Fruit fly (Drosophila melanogaster): ENCODE measurements around the gene rut.

The rut gene

DNA sequence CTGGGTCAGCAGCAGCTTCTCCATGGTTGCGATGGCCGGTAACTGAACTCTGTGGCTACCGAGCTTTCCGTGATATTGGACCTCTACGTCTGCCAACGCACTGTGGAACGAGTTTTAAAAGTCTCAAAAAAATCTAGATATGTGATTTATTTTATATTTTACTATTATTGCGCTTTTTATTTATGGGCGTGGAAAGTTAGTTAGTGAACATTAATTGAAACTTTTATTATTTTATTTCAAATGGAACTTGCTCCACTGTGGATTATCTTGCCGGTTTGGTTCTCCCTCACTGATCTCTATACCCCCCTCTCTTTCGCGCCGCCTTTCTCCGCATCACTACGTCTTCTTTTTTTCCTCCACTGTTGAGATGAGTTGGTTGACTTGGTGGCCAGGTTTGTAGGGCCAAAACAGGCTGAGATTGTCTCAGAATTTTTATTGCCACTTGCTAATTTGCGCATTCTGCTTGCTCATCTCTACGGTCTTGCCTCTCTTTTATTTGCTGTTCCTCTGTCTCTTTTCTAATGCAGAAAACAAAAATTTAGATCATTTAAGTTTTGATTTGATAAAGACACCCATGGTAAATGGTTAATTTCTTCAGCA, 23.0 kb upstream of the rut start, which contains the start of gene CG9522 (continued):
- peak; percentile 70 for TF ChIP-seq CG7368 (GFP tag; optimal IDR thresholded peaks at IDR 0.05)
- TF ChIP-seq fkh (GFP tag; optimal IDR thresholded peaks at IDR 0.05): no peak
- no peak for TF ChIP-seq Eip93F (GFP tag; optimal IDR thresholded peaks at IDR 0.05)
- TF ChIP-seq Hr39 (GFP tag; optimal IDR thresholded peaks at IDR 0.05): peak; percentile 65
- peak; percentile 80 for TF ChIP-seq CG34406 (GFP tag; optimal IDR thresholded peaks at IDR 0.05)
- peak; percentile 66 for TF ChIP-seq CG11294 (GFP tag; IDR thresholded peaks at IDR 0.05)
- TF ChIP-seq svp (GFP tag): peak; percentile 85
- peak; percentile 52 to 85 for TF ChIP-seq salr (GFP tag; optimal IDR thresholded peaks at IDR 0.05)
- TF ChIP-seq Lpt (GFP tag; optimal IDR thresholded peaks at IDR 0.05): peak; percentile 87
- TF ChIP-seq CG10631 (GFP tag; optimal IDR thresholded peaks at IDR 0.05): peak; percentile 90
- peak; percentile 83 for TF ChIP-seq CG4318 (GFP tag; optimal IDR thresholded peaks at IDR 0.05)
- TF ChIP-seq cyc (GFP tag; optimal IDR thresholded peaks at IDR 0.05): peak; percentile 76
- TF ChIP-seq CG15336 (GFP tag; IDR thresholded peaks at IDR 0.05): peak; percentile 92
- peak; percentile 79 for TF ChIP-seq Sox102F (GFP tag; optimal IDR thresholded peaks at IDR 0.05)
- TF ChIP-seq CG6276 (GFP tag; optimal IDR thresholded peaks at IDR 0.05): peak; percentile 89
- TF ChIP-seq fd85E (GFP tag; optimal IDR thresholded peaks at IDR 0.05): peak; percentile 11
- TF ChIP-seq CG11762 (GFP tag; optimal IDR thresholded peaks at IDR 0.05; ENCODE audit: insufficient read depth): peak; percentile 85
- TF ChIP-seq acj6 (GFP tag; optimal IDR thresholded peaks at IDR 0.05): peak; percentile 89

DNA sequence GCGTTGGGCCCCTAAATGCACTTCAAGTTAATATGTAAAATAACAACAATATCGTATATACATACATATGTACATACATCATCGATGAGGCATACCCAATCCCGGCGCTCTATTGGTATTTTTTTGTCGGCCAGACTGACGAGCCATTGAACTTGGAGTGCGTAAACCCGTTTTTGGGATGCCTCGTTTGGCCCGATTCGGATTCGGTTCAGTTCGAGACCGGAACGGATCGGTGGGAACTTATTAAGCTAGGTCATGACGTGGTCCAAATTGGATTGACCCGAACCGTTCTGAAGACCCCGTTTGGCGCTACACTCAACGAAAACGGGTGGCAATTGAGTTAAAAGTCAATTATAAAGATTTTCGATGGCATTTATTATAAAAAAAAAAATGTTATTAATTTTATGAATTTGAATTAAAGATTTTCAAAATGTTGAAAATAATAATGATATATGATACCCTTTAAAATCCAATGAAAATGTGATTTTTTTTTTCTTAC, 20.3 kb upstream of the rut start:
- TF ChIP-seq topi (GFP tag; optimal IDR thresholded peaks at IDR 0.05): peak; percentile 11
- TF ChIP-seq CG34406 (GFP tag; optimal IDR thresholded peaks at IDR 0.05): peak; percentile 20
- no peak for TF ChIP-seq CG10631 (GFP tag; optimal IDR thresholded peaks at IDR 0.05)
- peak; percentile 22 for TF ChIP-seq Sox102F (GFP tag; optimal IDR thresholded peaks at IDR 0.05)
- no peak for TF ChIP-seq Smox (GFP tag; optimal IDR thresholded peaks at IDR 0.05)
- no peak for TF ChIP-seq CG4318 (GFP tag; optimal IDR thresholded peaks at IDR 0.05)
- TF ChIP-seq CG31627 (GFP tag; optimal IDR thresholded peaks at IDR 0.05): no peak
- peak; percentile 56 for TF ChIP-seq svp (GFP tag)
- no peak for TF ChIP-seq Met (GFP tag; optimal IDR thresholded peaks at IDR 0.05)
- no peak for TF ChIP-seq CG11902 (GFP tag; optimal IDR thresholded peaks at IDR 0.05)
- TF ChIP-seq Eip75B (GFP tag; optimal IDR thresholded peaks at IDR 0.05): peak; percentile 29
- peak; percentile 18 for TF ChIP-seq esn (GFP tag; optimal IDR thresholded peaks at IDR 0.05)
- no peak for TF ChIP-seq CG8632 (GFP tag; optimal IDR thresholded peaks at IDR 0.05)
- TF ChIP-seq pdm3 (GFP tag; optimal IDR thresholded peaks at IDR 0.05): no peak
- no peak for TF ChIP-seq acj6 (GFP tag; optimal IDR thresholded peaks at IDR 0.05)
- no peak for TF ChIP-seq Sox14 (GFP tag; optimal IDR thresholded peaks at IDR 0.05)
- TF ChIP-seq fkh (GFP tag; optimal IDR thresholded peaks at IDR 0.05): no peak
- TF ChIP-seq CG1621 (tag; optimal IDR thresholded peaks at IDR 0.05): no peak
- peak; percentile 52 for TF ChIP-seq Eip78C (GFP tag)
- no peak for TF ChIP-seq CG6276 (GFP tag; optimal IDR thresholded peaks at IDR 0.05)
- no peak for TF ChIP-seq ss (GFP tag; optimal IDR thresholded peaks at IDR 0.05)

DNA sequence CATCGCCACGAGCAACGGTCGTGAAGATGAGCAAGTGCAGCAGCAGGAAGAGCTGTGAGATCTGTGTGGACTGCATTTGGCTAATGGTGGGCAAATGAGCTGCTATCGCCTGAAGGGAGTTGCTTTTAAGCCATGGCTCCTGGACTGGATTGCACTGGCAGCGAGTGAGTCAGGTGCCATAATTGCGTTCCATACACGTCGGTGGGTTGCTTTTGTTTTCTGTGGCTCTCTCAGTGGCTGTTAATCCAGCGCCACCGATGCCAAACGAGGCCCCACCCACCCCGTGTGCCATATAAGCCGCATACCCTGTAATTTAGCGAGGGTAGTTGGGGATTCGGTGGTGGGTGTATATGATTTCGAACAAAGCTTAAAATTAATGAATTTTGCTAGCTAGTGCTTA, 18.8 kb upstream of the rut start, which contains the start of gene CG12539:
Gene CG12539, minus strand, starts transcription at position 101 of the 400 bp plus-strand sequence.
- TF ChIP-seq achi (GFP tag; optimal IDR thresholded peaks at IDR 0.05) (no peak), CG4318 (GFP tag; optimal IDR thresholded peaks at IDR 0.05) (no peak), fd85E (GFP tag; optimal IDR thresholded peaks at IDR 0.05) (no peak), pdm3 (GFP tag; optimal IDR thresholded peaks at IDR 0.05) (no peak), CG10669 (GFP tag; optimal IDR thresholded peaks at IDR 0.05) (no peak), ss (GFP tag; optimal IDR thresholded peaks at IDR 0.05) (no peak), acj6 (GFP tag; optimal IDR thresholded peaks at IDR 0.05) (no peak), CG9139 (GFP tag; optimal IDR thresholded peaks at IDR 0.05) (no peak), Eip93F (GFP tag; optimal IDR thresholded peaks at IDR 0.05) (no peak), CG8632 (GFP tag; optimal IDR thresholded peaks at IDR 0.05) (no peak), CG34406 (GFP tag; optimal IDR thresholded peaks at IDR 0.05) (no peak), topi (GFP tag; optimal IDR thresholded peaks at IDR 0.05) (no peak), dac (GFP tag; optimal IDR thresholded peaks at IDR 0.05) (no peak), CG3032 (tag; optimal IDR thresholded peaks at IDR 0.05) (no peak), OdsH (GFP tag; optimal IDR thresholded peaks at IDR 0.05) (no peak), Sox15 (GFP tag; optimal IDR thresholded peaks at IDR 0.05) (no peak), vri (GFP tag; optimal IDR thresholded peaks at IDR 0.05) (no peak), Sox102F (GFP tag; optimal IDR thresholded peaks at IDR 0.05) (no peak)

All from whole organism, prepupa.